Worm (Caenorhabditis elegans) whole organism, mixed stage, embryonic: ENCODE data around the gene ZC513.14.

Source experiments
- elt-3 ChIP-seq: fragments of 150-350 bp; optimal IDR thresholded peaks from 2 replicates; lab custom pipeline; 2014; ENCODE audit warnings: missing biosample characterization, missing genetic modification characterization
- mab-5 ChIP-seq: fragments of 150-350 bp; optimal IDR thresholded peaks from 2 replicates; lab custom pipeline; 2014; ENCODE audit warnings: missing biosample characterization, missing genetic modification characterization
- mep-1 ChIP-seq: fragments of 150-350 bp; optimal IDR thresholded peaks from 2 replicates; lab custom pipeline; 2017; ENCODE audit warnings: missing biosample characterization, missing genetic modification reagents, missing genetic modification characterization, inconsistent platforms
- nhr-237 ChIP-seq: fragments of 150-350 bp; optimal IDR thresholded peaks from 2 replicates; lab custom pipeline; 2014; ENCODE audit warnings: missing biosample characterization, missing genetic modification characterization
- nhr-28 ChIP-seq: fragments of 150-350 bp; optimal IDR thresholded peaks from 2 replicates; lab custom pipeline; 2014; ENCODE audit warnings: missing biosample characterization, missing genetic modification characterization
- nhr-76 ChIP-seq: sonication (generic microtip); optimal IDR thresholded peaks from 2 replicates; lab custom pipeline; 2017; ENCODE audit warnings: missing biosample characterization, missing genetic modification characterization
- unc-39 ChIP-seq: fragments of 150-350 bp; optimal IDR thresholded peaks from 2 replicates; lab custom pipeline; 2014; ENCODE audit warnings: missing biosample characterization, missing genetic modification characterization
- unc-62 ChIP-seq: fragments of 150-350 bp; optimal IDR thresholded peaks from 2 replicates; lab custom pipeline; 2014; ENCODE audit warnings: missing biosample characterization, missing genetic modification reagents, missing genetic modification characterization

- TF ChIP-seq nhr-237 (no peak), unc-62 (GFP tag; lab: Kevin White, UChicago) (no peak), nhr-28 (no peak), unc-39 (tag; lab: Kevin White, UChicago) (no peak), elt-3 (tag; lab: Kevin White, UChicago) (no peak), mab-5 (tag; lab: Kevin White, UChicago) (no peak), nhr-76 (tag; lab: Kevin White, UChicago) (no peak), mep-1 (tag; lab: Kevin White, UChicago) (no peak)
These were observed 40.0 kb downstream of the ZC513.14 start, which contains the start of gene Y97E10AR.2 for ce11 chrV:7995878-7996277.
